Fruit fly (Drosophila melanogaster): ENCODE data around the gene CaMKII.

CaMKII gene

dm6 chr4:1053653-1054163, at the start of gene CaMKII:
CaMKII (minus strand) TSS chr4:1053703.
- TF ChIP-seq usp (GFP tag; optimal IDR thresholded peaks at IDR 0.05): no peak
- TF ChIP-seq EcR (GFP tag; optimal IDR thresholded peaks at IDR 0.05): no peak
- TF ChIP-seq pan (optimal IDR thresholded peaks at IDR 0.05): no peak
- no peak for TF ChIP-seq Dll (optimal IDR thresholded peaks at IDR 0.05)
- TF ChIP-seq psq (optimal IDR thresholded peaks at IDR 0.05): no peak
- no peak for TF ChIP-seq CG8478 (optimal IDR thresholded peaks at IDR 0.05)

DNA sequence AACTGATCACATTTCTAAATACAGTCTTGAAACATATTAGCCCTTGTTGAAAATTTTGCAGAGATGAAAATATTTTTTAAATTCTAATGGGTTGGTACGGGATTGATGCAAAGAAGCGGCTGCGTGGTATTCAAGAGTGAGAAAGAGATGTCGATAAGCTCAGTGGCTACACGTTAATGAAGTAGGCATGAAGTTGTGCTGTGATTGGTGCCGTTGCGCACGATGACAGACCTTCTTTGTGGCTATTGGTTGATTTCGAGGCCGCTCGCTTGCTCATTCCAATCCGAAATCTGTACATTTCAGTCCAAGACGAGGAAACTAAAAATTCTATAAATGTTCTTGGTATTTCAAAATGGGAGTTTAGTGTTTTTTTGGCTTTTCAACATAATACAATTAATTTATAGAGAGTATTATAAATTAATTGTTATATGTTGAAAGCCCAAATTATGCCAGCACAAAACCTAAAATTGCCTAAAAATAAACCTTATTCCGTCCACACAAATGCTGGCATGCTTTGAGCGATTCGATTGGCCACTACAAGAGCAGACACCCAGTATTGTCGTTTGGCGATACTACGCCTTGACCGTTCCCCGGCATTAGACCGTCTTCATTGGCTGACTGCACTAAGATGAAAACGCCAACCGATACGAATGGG, 44.2 kb upstream of the CaMKII start:
- no peak for TF ChIP-seq pan (optimal IDR thresholded peaks at IDR 0.05)
- TF ChIP-seq usp (GFP tag; optimal IDR thresholded peaks at IDR 0.05): no peak
- TF ChIP-seq EcR (GFP tag; optimal IDR thresholded peaks at IDR 0.05): no peak
- TF ChIP-seq Dll (optimal IDR thresholded peaks at IDR 0.05): no peak
- TF ChIP-seq CG8478 (optimal IDR thresholded peaks at IDR 0.05): no peak
- TF ChIP-seq psq (optimal IDR thresholded peaks at IDR 0.05): no peak

dm6 chr4:1093446-1093845, 39.9 kb upstream of the CaMKII start:
- TF ChIP-seq EcR (GFP tag; optimal IDR thresholded peaks at IDR 0.05): no peak
- TF ChIP-seq Dll (optimal IDR thresholded peaks at IDR 0.05): no peak
- no peak for TF ChIP-seq CG8478 (optimal IDR thresholded peaks at IDR 0.05)
- TF ChIP-seq psq (optimal IDR thresholded peaks at IDR 0.05): no peak
- TF ChIP-seq usp (GFP tag; optimal IDR thresholded peaks at IDR 0.05): no peak
- TF ChIP-seq pan (optimal IDR thresholded peaks at IDR 0.05): no peak

- TF ChIP-seq psq (optimal IDR thresholded peaks at IDR 0.05): no peak
- TF ChIP-seq usp (GFP tag; optimal IDR thresholded peaks at IDR 0.05): no peak
- no peak for TF ChIP-seq EcR (GFP tag; optimal IDR thresholded peaks at IDR 0.05)
- no peak for TF ChIP-seq pan (optimal IDR thresholded peaks at IDR 0.05)
- no peak for TF ChIP-seq Dll (optimal IDR thresholded peaks at IDR 0.05)
- TF ChIP-seq CG8478 (optimal IDR thresholded peaks at IDR 0.05): no peak
These were observed 36.8 kb upstream of the CaMKII start for dm6 chr4:1090304-1090703.

DNA sequence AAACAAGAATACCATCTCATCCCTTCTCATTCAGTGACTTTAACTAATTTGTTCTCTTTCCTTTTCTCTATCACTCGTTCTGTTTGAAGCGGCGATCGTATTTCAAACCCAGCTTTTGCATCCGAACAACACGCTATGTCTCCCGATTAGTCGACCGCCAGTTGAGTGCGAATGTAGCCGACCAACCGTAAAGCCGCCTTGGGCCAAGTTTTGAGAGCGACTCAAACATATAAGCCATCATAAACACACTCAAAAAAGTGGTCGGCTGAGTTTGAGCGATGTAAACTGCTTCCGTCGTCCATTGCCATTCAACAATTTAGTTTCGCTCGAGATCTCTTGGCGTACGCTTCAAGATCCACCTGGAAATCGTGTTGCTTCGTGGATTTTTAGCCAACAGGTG, 35.0 kb upstream of the CaMKII start, which contains the start of gene sv:
TSS of gene sv (plus strand) at position 319 of the 400 bp plus-strand sequence.
- no peak for TF ChIP-seq CG8478 (optimal IDR thresholded peaks at IDR 0.05)
- no peak for TF ChIP-seq psq (optimal IDR thresholded peaks at IDR 0.05)
- TF ChIP-seq pan (optimal IDR thresholded peaks at IDR 0.05): no peak
- no peak for TF ChIP-seq Dll (optimal IDR thresholded peaks at IDR 0.05)
- TF ChIP-seq usp (GFP tag; optimal IDR thresholded peaks at IDR 0.05): no peak

DNA sequence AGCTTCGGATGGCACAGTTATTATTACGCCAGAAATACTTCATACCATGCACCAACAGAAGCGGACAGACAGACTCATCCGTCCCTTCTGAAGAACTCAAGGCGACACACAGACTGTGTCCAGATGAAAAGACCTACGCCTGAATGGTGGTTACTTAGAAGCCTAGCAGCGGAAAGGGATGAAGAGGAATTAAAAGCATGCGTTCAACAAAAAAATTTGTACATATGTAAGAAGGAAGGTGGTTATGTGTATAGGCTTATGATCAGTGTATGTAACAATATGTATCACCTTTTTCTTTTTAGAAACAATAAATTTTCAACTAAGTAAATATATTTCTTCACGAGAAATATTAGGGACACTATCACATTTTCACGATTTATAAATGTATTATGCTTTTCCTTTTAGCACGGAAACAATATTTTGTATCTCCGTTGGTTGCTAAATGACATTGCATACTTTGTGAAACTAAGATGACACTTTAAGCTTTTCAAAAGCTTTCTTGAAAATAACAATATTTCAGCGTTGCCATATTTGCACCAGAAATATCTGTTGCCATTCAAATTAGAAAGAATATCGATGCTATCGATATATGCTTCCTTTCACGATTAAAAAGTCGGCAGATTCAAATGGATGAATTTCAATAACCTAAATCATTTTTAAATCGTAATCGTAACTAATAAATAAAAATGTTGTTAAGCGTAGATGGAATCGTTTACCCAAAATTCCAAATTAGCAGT, 31.0 kb upstream of the CaMKII start, which contains the start of gene Actbeta:
TSS of gene Actbeta (minus strand) at position 471 of the 737 bp plus-strand sequence.
- TF ChIP-seq EcR (GFP tag; optimal IDR thresholded peaks at IDR 0.05) (no peak), Dll (optimal IDR thresholded peaks at IDR 0.05) (no peak), usp (GFP tag; optimal IDR thresholded peaks at IDR 0.05) (no peak), psq (optimal IDR thresholded peaks at IDR 0.05) (no peak), pan (optimal IDR thresholded peaks at IDR 0.05) (no peak), CG8478 (optimal IDR thresholded peaks at IDR 0.05) (no peak)

DNA sequence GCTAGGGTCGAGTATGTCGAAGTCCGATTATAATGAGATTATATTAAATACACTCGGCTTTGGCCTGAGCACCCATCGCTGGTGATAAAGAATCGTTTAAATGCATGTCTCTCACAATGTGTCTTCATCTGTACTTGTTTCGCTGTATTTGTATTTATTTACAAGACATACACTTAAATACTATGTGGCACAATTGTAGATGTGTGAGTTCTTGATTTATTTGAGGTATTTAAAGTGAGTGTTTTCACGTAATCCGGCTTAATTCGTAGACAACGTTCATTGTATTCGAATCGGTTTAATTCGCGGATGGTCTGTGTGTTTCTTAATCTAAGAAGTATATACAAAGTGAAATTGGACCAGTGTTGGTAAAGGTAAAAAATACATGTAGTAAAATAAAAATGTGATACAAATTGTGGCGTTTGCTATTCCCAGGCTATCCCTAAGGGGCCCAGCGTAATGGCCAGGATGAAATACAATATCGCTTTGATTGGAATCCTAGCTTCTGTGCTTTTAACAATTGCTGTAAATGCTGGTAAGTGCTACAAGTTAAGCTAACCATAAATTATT, 11.2 kb upstream of the CaMKII start, which contains the start of gene Zyx:
TSS of gene Zyx (minus strand) at position 350 of the 567 bp plus-strand sequence.
- TF ChIP-seq CG8478 (optimal IDR thresholded peaks at IDR 0.05): no peak
- TF ChIP-seq Dll (optimal IDR thresholded peaks at IDR 0.05): no peak
- TF ChIP-seq pan (optimal IDR thresholded peaks at IDR 0.05): no peak
- no peak for TF ChIP-seq usp (GFP tag; optimal IDR thresholded peaks at IDR 0.05)
- TF ChIP-seq psq (optimal IDR thresholded peaks at IDR 0.05): no peak
- no peak for TF ChIP-seq EcR (GFP tag; optimal IDR thresholded peaks at IDR 0.05)

dm6 chr4:1064219-1064618, 10.7 kb upstream of the CaMKII start:
- no peak for TF ChIP-seq usp (GFP tag; optimal IDR thresholded peaks at IDR 0.05)

dm6 chr4:1062957-1063812, 9.7 kb upstream of the CaMKII start:
- TF ChIP-seq CG8478 (optimal IDR thresholded peaks at IDR 0.05) (no peak), usp (GFP tag; optimal IDR thresholded peaks at IDR 0.05) (no peak), Dll (optimal IDR thresholded peaks at IDR 0.05) (no peak), pan (optimal IDR thresholded peaks at IDR 0.05) (no peak)

DNA sequence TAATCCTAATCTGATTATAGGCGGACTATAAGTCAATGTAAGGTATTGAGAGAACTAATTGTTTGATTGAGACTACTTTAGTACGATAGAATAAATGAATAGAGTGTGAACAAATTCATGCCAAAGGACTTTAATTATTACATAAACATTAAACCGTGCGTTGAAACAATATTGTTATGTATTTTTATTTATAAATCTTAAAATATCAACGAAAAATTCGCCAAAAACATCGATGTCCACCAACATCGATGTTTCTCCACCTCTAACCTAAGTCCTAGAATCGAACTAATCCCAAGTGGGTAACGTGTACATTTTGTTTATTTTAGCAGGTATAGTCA, 7.6 kb upstream of the CaMKII start:
- TF ChIP-seq EcR (GFP tag; optimal IDR thresholded peaks at IDR 0.05) (no peak), usp (GFP tag; optimal IDR thresholded peaks at IDR 0.05) (no peak), pan (optimal IDR thresholded peaks at IDR 0.05) (no peak), CG8478 (optimal IDR thresholded peaks at IDR 0.05) (no peak), Dll (optimal IDR thresholded peaks at IDR 0.05) (no peak), psq (optimal IDR thresholded peaks at IDR 0.05) (no peak)

- TF ChIP-seq EcR (GFP tag; optimal IDR thresholded peaks at IDR 0.05): no peak
- no peak for TF ChIP-seq CG8478 (optimal IDR thresholded peaks at IDR 0.05)
- no peak for TF ChIP-seq psq (optimal IDR thresholded peaks at IDR 0.05)
- no peak for TF ChIP-seq Dll (optimal IDR thresholded peaks at IDR 0.05)
- no peak for TF ChIP-seq pan (optimal IDR thresholded peaks at IDR 0.05)
- no peak for TF ChIP-seq usp (GFP tag; optimal IDR thresholded peaks at IDR 0.05)
These were observed 7.0 kb upstream of the CaMKII start, which contains the start of gene apolpp for dm6 chr4:1060373-1061094. apolpp (plus strand) TSS chr4:1060969.

Measured in whole organism.